Fruit fly (Drosophila melanogaster) whole organism, embryonic: ENCODE data around the gene CG1074.

Source experiments
- ATbp ChIP-seq: fragments of 200-800 bp; sonication (Bioruptor generic); optimal IDR thresholded peaks from 2 replicates; lab custom pipeline; 2017; ENCODE audit warnings: missing biosample characterization, mild to moderate bottlenecking, missing genetic modification characterization, missing genetic modification reagents
- B-H1 ChIP-seq: fragments of 200-800 bp; sonication (Bioruptor generic); IDR thresholded peaks from 3 replicates; pipeline ENCODE4 v1.3.6; 2022; ENCODE audit warnings: missing biosample characterization, missing genetic modification characterization
- CG11456 ChIP-seq: fragments of 200-800 bp; sonication (Bioruptor generic); IDR thresholded peaks from 3 replicates; pipeline ENCODE4 v1.3.6; 2022; ENCODE audit warnings: missing biosample characterization, missing genetic modification characterization
- CG12155 ChIP-seq: fragments of 200-800 bp; sonication (Bioruptor generic); optimal IDR thresholded peaks from 3 replicates; lab custom pipeline; 2016; ENCODE audit warnings: missing biosample characterization, missing genetic modification characterization
- CG12659 ChIP-seq: fragments of 200-800 bp; sonication (Bioruptor generic); optimal IDR thresholded peaks from 3 replicates; lab custom pipeline; 2017; ENCODE audit warnings: mild to moderate bottlenecking, missing biosample characterization, missing genetic modification reagents, missing genetic modification characterization
- CG14667 ChIP-seq: fragments of 200-800 bp; sonication (Bioruptor generic); IDR thresholded peaks from 2 replicates; pipeline ENCODE4 v1.3.6; 2022; ENCODE audit warnings: missing biosample characterization, missing genetic modification characterization
- CG14710 ChIP-seq: fragments of 200-800 bp; sonication (Bioruptor generic); optimal IDR thresholded peaks from 3 replicates; lab custom pipeline; 2019; ENCODE audit warnings: missing biosample characterization, mild to moderate bottlenecking, missing genetic modification characterization, moderate library complexity
- CG15011 ChIP-seq: fragments of 200-800 bp; sonication (Bioruptor generic); optimal IDR thresholded peaks from 3 replicates; lab custom pipeline; 2018; ENCODE audit warnings: missing biosample characterization, mild to moderate bottlenecking, missing genetic modification characterization
- CG15696 ChIP-seq: fragments of 200-800 bp; sonication (Bioruptor generic); optimal IDR thresholded peaks from 2 replicates; lab custom pipeline; 2019; ENCODE audit warnings: missing biosample characterization, mild to moderate bottlenecking, missing genetic modification characterization, moderate library complexity
- CG17612 ChIP-seq: fragments of 200-800 bp; sonication (Bioruptor generic); IDR thresholded peaks from 2 replicates; pipeline ENCODE4 v1.3.6; 2022; ENCODE audit warnings: missing biosample characterization, missing genetic modification characterization
- CG17829 ChIP-seq: fragments of 200-800 bp; optimal IDR thresholded peaks from 2 replicates; lab custom pipeline; 2019; ENCODE audit warnings: missing biosample characterization, mild to moderate bottlenecking, missing genetic modification characterization, moderate library complexity
- CG18011 ChIP-seq: fragments of 200-800 bp; sonication (Bioruptor generic); optimal IDR thresholded peaks from 2 replicates; lab custom pipeline; 2017; ENCODE audit warnings: missing biosample characterization, missing genetic modification characterization, mild to moderate bottlenecking, moderate library complexity, missing genotype
- CG18619 ChIP-seq: fragments of 200-800 bp; sonication (Bioruptor generic); optimal IDR thresholded peaks from 3 replicates; lab custom pipeline; 2017; ENCODE audit warnings: missing biosample characterization, mild to moderate bottlenecking, missing genetic modification characterization
- CG2875 ChIP-seq: fragments of 200-800 bp; sonication (Bioruptor generic); optimal IDR thresholded peaks from 2 replicates; lab custom pipeline; 2017; ENCODE audit warnings: missing biosample characterization, mild to moderate bottlenecking, missing genetic modification characterization, missing genetic modification reagents
- CG34376 ChIP-seq: fragments of 200-800 bp; sonication (Bioruptor generic); optimal IDR thresholded peaks from 2 replicates; lab custom pipeline; 2018; ENCODE audit warnings: missing biosample characterization, mild to moderate bottlenecking, missing genetic modification characterization
- CG4282 ChIP-seq: fragments of 200-800 bp; sonication (Bioruptor generic); optimal IDR thresholded peaks from 2 replicates; lab custom pipeline; 2016; ENCODE audit warnings: missing biosample characterization, missing genetic modification characterization
- CG4424 ChIP-seq: fragments of 200-800 bp; sonication (Bioruptor generic); optimal IDR thresholded peaks from 3 replicates; lab custom pipeline; 2016; ENCODE audit warnings: missing biosample characterization, missing genetic modification characterization
- CG4854 ChIP-seq: fragments of 200-800 bp; sonication (Bioruptor generic); optimal IDR thresholded peaks from 2 replicates; lab custom pipeline; 2016; ENCODE audit warnings: missing biosample characterization, missing genetic modification characterization, inconsistent platforms
- CG5245 ChIP-seq: fragments of 200-800 bp; sonication (Bioruptor generic); optimal IDR thresholded peaks from 3 replicates; lab custom pipeline; 2016; ENCODE audit warnings: missing biosample characterization, missing genetic modification characterization
- CoRest ChIP-seq: fragments of 200-800 bp; sonication (Bioruptor generic); optimal IDR thresholded peaks from 3 replicates; lab custom pipeline; 2018; ENCODE audit warnings: missing biosample characterization, mild to moderate bottlenecking, missing genetic modification characterization, moderate library complexity
- CrebB ChIP-seq: fragments of 200-800 bp; sonication (Bioruptor generic); optimal IDR thresholded peaks from 3 replicates; lab custom pipeline; 2018; ENCODE audit warnings: missing biosample characterization, mild to moderate bottlenecking, missing genetic modification characterization
- E2f2 ChIP-seq: fragments of 200-800 bp; sonication (Bioruptor generic); IDR thresholded peaks from 2 replicates; pipeline ENCODE4 v1.3.6; 2022; ENCODE audit warnings: missing biosample characterization, missing genetic modification characterization
- ERR ChIP-seq: fragments of 200-800 bp; sonication (Bioruptor generic); optimal IDR thresholded peaks from 2 replicates; lab custom pipeline; 2016; ENCODE audit warnings: missing biosample characterization, missing genetic modification characterization
- Ets65A ChIP-seq: fragments of 200-800 bp; sonication (Bioruptor generic); peaks from one replicate; lab custom pipeline; 2016; ENCODE audit warnings: missing biosample characterization, missing genetic modification characterization
- HLH4C ChIP-seq: fragments of 200-800 bp; sonication (Bioruptor generic); IDR thresholded peaks from 3 replicates; pipeline ENCODE4 v1.3.6; 2022; ENCODE audit warnings: missing biosample characterization, missing genetic modification characterization; ENCODE audit not compliant: partially characterized antibody
- Lhr ChIP-seq: fragments of 200-800 bp; sonication (Bioruptor generic); optimal IDR thresholded peaks from 3 replicates; lab custom pipeline; 2017; ENCODE audit warnings: mild to moderate bottlenecking, missing biosample characterization, missing genetic modification reagents, missing genetic modification characterization
- Mad ChIP-seq: fragments of 200-800 bp; sonication (Bioruptor generic); optimal IDR thresholded peaks from 2 replicates; lab custom pipeline; 2016; ENCODE audit warnings: missing biosample characterization, missing genetic modification characterization
- Sox100B ChIP-seq: fragments of 200-800 bp; sonication (Bioruptor generic); optimal IDR thresholded peaks from 3 replicates; lab custom pipeline; 2018; ENCODE audit warnings: missing biosample characterization, mild to moderate bottlenecking, missing genetic modification characterization
- ato ChIP-seq: fragments of 200-800 bp; sonication (Bioruptor generic); IDR thresholded peaks from 2 replicates; pipeline ENCODE4 v1.3.6; 2022; ENCODE audit warnings: missing biosample characterization, missing genetic modification characterization; ENCODE audit not compliant: partially characterized antibody
- da ChIP-seq: fragments of 200-800 bp; sonication (Bioruptor generic); optimal IDR thresholded peaks from 2 replicates; lab custom pipeline; 2016; ENCODE audit warnings: missing biosample characterization, missing genetic modification characterization
- hkb ChIP-seq, 2 experiments: fragments of 200-800 bp in 1 of 2; fragments of >200 bp in 1 of 2; sonication (Bioruptor generic) in 1 of 2; IDR thresholded peaks in 1 of 2; optimal IDR thresholded peaks in 1 of 2; 2 replicates each; pipeline versions ENCODE4 v1.3.6 to Lab custom; 2017 to 2022; ENCODE audit warnings: missing biosample characterization in 1 of 2, missing genetic modification characterization in 1 of 2
- hth ChIP-seq: fragments of >200 bp; optimal IDR thresholded peaks from 2 replicates; lab custom pipeline; 2017; ENCODE audit warnings: inconsistent platforms
- insv ChIP-seq, 2 experiments: fragments of 200-800 bp; sonication (Bioruptor generic); optimal IDR thresholded peaks; 3 replicates each; lab custom pipeline; 2016 to 2018; ENCODE audit warnings: missing biosample characterization in 2 of 2, missing genetic modification characterization in 2 of 2
- jing ChIP-seq: fragments of 200-800 bp; sonication (Bioruptor generic); optimal IDR thresholded peaks from 2 replicates; lab custom pipeline; 2018; ENCODE audit warnings: missing biosample characterization, mild to moderate bottlenecking, missing genetic modification characterization
- kah ChIP-seq: fragments of 200-800 bp; sonication (Bioruptor generic); optimal IDR thresholded peaks from 2 replicates; lab custom pipeline; 2018; ENCODE audit warnings: missing biosample characterization, mild to moderate bottlenecking, missing genetic modification characterization
- knrl ChIP-seq: fragments of 200-800 bp; sonication (Bioruptor generic); IDR thresholded peaks from 3 replicates; pipeline ENCODE4 v1.3.6; 2022; ENCODE audit warnings: missing biosample characterization, missing genetic modification characterization; ENCODE audit not compliant: partially characterized antibody
- lola ChIP-seq, 3 experiments: fragments of >200 bp in 2 of 3; fragments of 200-800 bp in 1 of 3; sonication (Bioruptor generic) in 1 of 3; optimal IDR thresholded peaks; 2 replicates each; lab custom pipeline; 2017 to 2019; ENCODE audit warnings: missing biosample characterization in 3 of 3, missing genetic modification characterization in 3 of 3, mild to moderate bottlenecking in 1 of 3, moderate library complexity in 1 of 3
- pan ChIP-seq, 4 experiments: fragments of >200 bp in 3 of 4; fragments of 200-800 bp in 1 of 4; sonication (Bioruptor generic) in 1 of 4; optimal IDR thresholded peaks in 3 of 4; IDR thresholded peaks in 1 of 4; 2 replicates each; pipeline versions ENCODE4 v1.3.6 to Lab custom; 2017 to 2022; ENCODE audit warnings: missing biosample characterization in 2 of 4, missing genetic modification characterization in 2 of 4, mixed read lengths in 1 of 4
- pzg ChIP-seq: fragments of 200-800 bp; sonication (Bioruptor generic); optimal IDR thresholded peaks from 3 replicates; lab custom pipeline; 2018; ENCODE audit warnings: missing biosample characterization, mild to moderate bottlenecking, missing genetic modification characterization, moderate library complexity
- sd ChIP-seq: fragments of 200-800 bp; sonication (Bioruptor generic); optimal IDR thresholded peaks from 3 replicates; lab custom pipeline; 2018; ENCODE audit warnings: missing biosample characterization, mild to moderate bottlenecking, missing genetic modification characterization, moderate library complexity
- sug ChIP-seq: fragments of 200-800 bp; optimal IDR thresholded peaks from 2 replicates; lab custom pipeline; 2019; ENCODE audit warnings: missing biosample characterization, mild to moderate bottlenecking, missing genetic modification characterization, moderate library complexity
- tio ChIP-seq: fragments of 200-800 bp; sonication (Bioruptor generic); optimal IDR thresholded peaks from 2 replicates; lab custom pipeline; 2017; ENCODE audit warnings: missing biosample characterization, missing genetic modification characterization, inconsistent platforms
- unc-4 ChIP-seq: fragments of 200-800 bp; sonication (Bioruptor generic); IDR thresholded peaks from 2 replicates; pipeline ENCODE4 v1.3.6; 2022; ENCODE audit warnings: missing biosample characterization, missing genetic modification characterization; ENCODE audit not compliant: partially characterized antibody
- vfl ChIP-seq: fragments of 200-800 bp; sonication (Bioruptor generic); optimal IDR thresholded peaks from 2 replicates; lab custom pipeline; 2016; ENCODE audit warnings: missing biosample characterization, missing genetic modification characterization
- vnd ChIP-seq: fragments of 200-800 bp; sonication (Bioruptor generic); IDR thresholded peaks from 3 replicates; pipeline ENCODE4 v1.3.6; 2022; ENCODE audit warnings: missing biosample characterization, missing genetic modification characterization; ENCODE audit not compliant: partially characterized antibody
- zfh2 ChIP-seq: fragments of 200-800 bp; sonication (Bioruptor generic); optimal IDR thresholded peaks from 2 replicates; lab custom pipeline; 2016; ENCODE audit warnings: missing biosample characterization, missing genetic modification characterization

CG1074 gene

dm6 chr3R:4479038-4479988 is 45.5 kb downstream of the CG1074 start, which contains the start of gene CG31523 (continued):
- TF ChIP-seq ERR (no peak), sug (tag; lab: Kevin White, UChicago) (no peak), HLH4C (peak; percentile 61), Sox100B (GFP tag; lab: Kevin White, UChicago) (peak; percentile 11), CG12155 (no peak), zfh2 (no peak), CoRest (tag; lab: Kevin White, UChicago) (peak; percentile 41), sd (tag; lab: Kevin White, UChicago) (no peak), CG15696 (tag; lab: Kevin White, UChicago) (no peak), pzg (GFP tag; lab: Kevin White, UChicago) (peak; percentile 45), Ets65A (GFP tag; lab: Kevin White, UChicago) (peak; percentile 81), CG14710 (tag; lab: Kevin White, UChicago) (peak; percentile 12), CG14667 (GFP tag; lab: Robert Waterston, UW) (no peak), lola (GFP tag; optimal IDR thresholded peaks at IDR 0.05; lab: Kevin White, UChicago) (peak in 1 of 3 experiments; percentile 12), knrl (GFP tag; lab: Robert Waterston, UW) (peak; percentile 72), CG4282 (GFP tag; lab: Kevin White, UChicago) (no peak), vfl (GFP tag; lab: Kevin White, UChicago) (no peak), tio (GFP tag; lab: Kevin White, UChicago) (no peak), CG18011 (no peak), vnd (GFP tag; lab: Robert Waterston, UW) (0 out of 3 replicates have a peak, but pooled peaks have one; percentile 56), CG4854 (no peak), CrebB (tag; lab: Kevin White, UChicago) (no peak), CG11456 (GFP tag; lab: Robert Waterston, UW) (no peak), CG34376 (GFP tag; lab: Kevin White, UChicago) (no peak), CG4424 (peak; percentile 19), ato (peak; percentile 37; the same call in 1 of the 2 replicates), da (GFP tag; lab: Kevin White, UChicago) (no peak), insv (GFP tag; optimal IDR thresholded peaks at IDR 0.05; lab: Kevin White, UChicago) (no peak), jing (no peak), B-H1 (GFP tag; lab: Robert Waterston, UW) (no peak), E2f2 (GFP tag; lab: Robert Waterston, UW) (peak; percentile 46; the same call in 1 of the 2 replicates), unc-4 (GFP tag; lab: Robert Waterston, UW) (peak; percentile 63), CG17612 (GFP tag; lab: Robert Waterston, UW) (no peak), Lhr (GFP tag; lab: Kevin White, UChicago) (peak; percentile 59), CG2875 (GFP tag; lab: Kevin White, UChicago) (no peak), CG5245 (GFP tag; lab: Kevin White, UChicago) (no peak), Mad (no peak), CG12659 (GFP tag; lab: Kevin White, UChicago) (peak; percentile 31), CG15011 (no peak), CG18619 (peak; percentile 27), pan (optimal IDR thresholded peaks at IDR 0.05; lab: Kevin White, UChicago) (no peak), pan (GFP tag; optimal IDR thresholded peaks at IDR 0.05 in 1 of 2, IDR thresholded peaks at IDR 0.05 in 1 of 2) (no peak), CG17829 (tag; lab: Kevin White, UChicago) (no peak), ATbp (GFP tag; lab: Kevin White, UChicago) (no peak), hkb (optimal IDR thresholded peaks at IDR 0.05; lab: Kevin White, UChicago) (no peak), hkb (GFP tag; IDR thresholded peaks at IDR 0.05; lab: Robert Waterston, UW) (no peak), hth (lab: Kevin White, UChicago) (no peak), kah (GFP tag; lab: Kevin White, UChicago) (no peak)
